Fruit fly (Drosophila melanogaster): Measurements from ENCODE around the gene unc-13-4A.

unc-13-4A gene

DNA sequence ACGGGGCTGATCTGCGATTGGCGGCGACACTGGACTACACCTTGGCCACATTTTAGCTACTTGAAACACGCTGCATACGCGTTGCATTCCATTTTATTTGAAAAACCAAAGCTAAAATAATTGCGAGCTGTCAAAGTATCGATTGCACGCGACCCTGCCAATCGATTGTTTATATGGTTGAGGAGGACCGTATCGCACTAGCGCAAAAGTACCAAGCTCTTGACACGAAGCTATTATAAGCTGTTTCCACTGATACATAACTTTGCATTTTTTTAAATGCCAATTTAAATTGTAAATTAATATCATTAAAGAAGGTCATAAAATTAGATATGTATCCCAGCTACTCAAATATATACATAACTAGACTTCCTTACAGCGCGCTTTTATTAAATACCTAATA lies 63.5 kb downstream of the unc-13-4A start, which contains the start of gene Cdc27:
Gene Cdc27 (minus strand): TSS at position 174 of the 400 bp plus-strand sequence.
- peak; percentile 40; the same call in 1 of the 2 replicates for TF ChIP-seq Ets98B (GFP tag; IDR thresholded peaks at IDR 0.05)
- TF ChIP-seq CG15710 (tag; optimal IDR thresholded peaks at IDR 0.05) = peak; percentile 31
- TF ChIP-seq CG4496 (GFP tag; IDR thresholded peaks at IDR 0.05) = peak; percentile 45; the same call in 1 of the 3 replicates
- no peak for TF ChIP-seq CG13204 (GFP tag; optimal IDR thresholded peaks at IDR 0.05)
- no peak for TF ChIP-seq fd96Ca (GFP tag; IDR thresholded peaks at IDR 0.05)
- TF ChIP-seq Snoo (tag; optimal IDR thresholded peaks at IDR 0.05) = no peak
- TF ChIP-seq CG14655 (GFP tag; optimal IDR thresholded peaks at IDR 0.05) = no peak
- peak; percentile 49 for TF ChIP-seq CG8159 (tag; optimal IDR thresholded peaks at IDR 0.05)

dm6 chr3L:7243775-7244438 lies 68.8 kb downstream of the unc-13-4A start, which contains the start of the genes mRpL50 and mei-P22:
mRpL50 (minus strand) TSS chr3L:7243933.
mei-P22 (plus strand) TSS chr3L:7244388.
- TF ChIP-seq CG17806 (tag; optimal IDR thresholded peaks at IDR 0.05) = peak; percentile 9
- no peak for TF ChIP-seq CG8301 (tag; optimal IDR thresholded peaks at IDR 0.05)

DNA sequence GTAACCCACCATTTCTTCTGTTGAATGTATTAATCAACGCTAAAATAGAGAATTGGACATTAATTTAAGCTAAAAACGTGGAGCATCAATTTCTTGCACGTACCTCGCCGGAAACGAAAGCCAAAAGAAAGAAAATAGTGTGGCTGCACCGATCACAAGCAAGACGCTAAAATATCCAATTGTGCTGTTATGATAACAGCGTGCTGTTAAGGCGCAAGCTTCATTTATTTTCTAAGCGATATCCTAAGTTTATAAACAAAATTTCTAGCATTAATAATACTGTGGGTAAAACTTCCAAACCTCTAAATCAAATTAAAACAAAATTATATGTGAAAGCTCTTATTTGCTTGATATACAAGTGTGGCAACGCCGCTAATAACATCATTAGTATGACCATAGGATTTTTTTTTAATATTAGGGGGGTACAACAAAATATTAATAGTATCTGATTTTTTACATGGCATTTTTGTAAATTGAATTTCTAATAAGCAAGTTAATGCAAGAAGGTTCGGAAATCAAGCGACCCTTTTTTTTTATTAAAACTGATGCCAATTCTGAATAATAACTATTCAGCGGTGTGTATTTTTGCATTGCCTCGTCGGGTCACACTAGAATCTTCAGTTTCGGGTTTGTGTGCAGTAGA lies 71.4 kb downstream of the unc-13-4A start, which contains the start of the genes RpL18 and Neos:
Gene RpL18 (minus strand): TSS at position 135 of the 643 bp plus-strand sequence.
Gene Neos (plus strand): TSS at position 412 of the 643 bp plus-strand sequence.
- TF ChIP-seq CG17806 (tag; optimal IDR thresholded peaks at IDR 0.05) (no peak), fd96Ca (GFP tag; IDR thresholded peaks at IDR 0.05) (no peak), CG10348 (GFP tag; IDR thresholded peaks at IDR 0.05) (no peak), Ets98B (GFP tag; IDR thresholded peaks at IDR 0.05) (peak; percentile 28; the same call in 1 of the 2 replicates), Pif1A (GFP tag; optimal IDR thresholded peaks at IDR 0.05) (no peak), D1 (tag; optimal IDR thresholded peaks at IDR 0.05) (no peak), CG4496 (GFP tag; IDR thresholded peaks at IDR 0.05) (peak; percentile 70), CG8159 (tag; optimal IDR thresholded peaks at IDR 0.05) (peak; percentile 37), Snoo (tag; optimal IDR thresholded peaks at IDR 0.05) (peak; percentile 78), CG34367 (tag; optimal IDR thresholded peaks at IDR 0.05) (peak; percentile 37), Pif1B (GFP tag; optimal IDR thresholded peaks at IDR 0.05) (no peak), rn (GFP tag; IDR thresholded peaks at IDR 0.05) (no peak), CG15710 (tag; optimal IDR thresholded peaks at IDR 0.05) (peak; percentile 24), EcR (GFP tag; optimal IDR thresholded peaks at IDR 0.05) (no peak), CG32121 (GFP tag; IDR thresholded peaks at IDR 0.05) (peak; percentile 21; the same call in 1 of the 2 replicates), CG12605 (GFP tag; IDR thresholded peaks at IDR 0.05) (peak; percentile 48), gl (tag; optimal IDR thresholded peaks at IDR 0.05) (peak; percentile 34), CG14655 (GFP tag; optimal IDR thresholded peaks at IDR 0.05) (no peak), CG9948 (tag; optimal IDR thresholded peaks at IDR 0.05) (no peak), CG8301 (tag; optimal IDR thresholded peaks at IDR 0.05) (no peak), CG13204 (GFP tag; optimal IDR thresholded peaks at IDR 0.05) (no peak)

- TF ChIP-seq CG13204 (GFP tag; optimal IDR thresholded peaks at IDR 0.05) = no peak
Measured at dm6 chr3L:7238072-7238759, 74.5 kb downstream of the unc-13-4A start, which contains the start of the genes CG14829 and BHD. CG14829 (minus strand) TSS chr3L:7238122. BHD (plus strand) TSS chr3L:7238542.

DNA sequence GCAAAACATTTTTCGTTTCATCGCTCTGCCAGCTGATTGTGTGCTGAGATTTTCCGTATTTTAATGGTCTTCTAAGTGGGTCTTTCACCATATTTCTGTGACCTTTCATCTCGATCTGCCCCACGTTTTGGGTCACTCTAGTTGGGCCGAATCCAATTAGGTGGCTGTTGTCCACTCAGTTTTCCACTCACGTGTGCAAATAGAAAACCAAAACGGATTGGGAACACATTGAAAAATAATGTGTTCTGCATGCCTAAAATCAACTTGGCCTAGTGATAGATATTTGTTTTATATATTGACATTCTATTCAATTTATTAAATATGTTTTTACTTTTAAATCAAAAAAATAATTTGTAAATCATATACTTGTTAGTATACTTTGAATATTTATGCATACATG lies 78.5 kb downstream of the unc-13-4A start, which contains the start of gene CG14826:
Gene CG14826 (plus strand): TSS at position 301 of the 400 bp plus-strand sequence.
- TF ChIP-seq CG34367 (tag; optimal IDR thresholded peaks at IDR 0.05) (no peak), CG14655 (GFP tag; optimal IDR thresholded peaks at IDR 0.05) (no peak), fd96Ca (GFP tag; IDR thresholded peaks at IDR 0.05) (no peak)

All from whole organism, pupa.